Fruit fly (Drosophila melanogaster) whole organism, prepupa: ENCODE data around the gene ZC3H3.

ENCODE experiments used
- Blimp-1 ChIP-seq: fragments of 200-800 bp; sonication (Bioruptor generic); optimal IDR thresholded peaks from 3 replicates; lab custom pipeline; 2017; ENCODE audit warnings: missing biosample characterization, missing genetic modification characterization, mild to moderate bottlenecking, moderate library complexity, missing genetic modification reagents
- CG10631 ChIP-seq: fragments of 200-800 bp; sonication (Bioruptor generic); optimal IDR thresholded peaks from 2 replicates; lab custom pipeline; 2016; ENCODE audit warnings: missing biosample characterization, missing genetic modification characterization
- CG11294 ChIP-seq: fragments of 200-800 bp; sonication (Bioruptor generic); IDR thresholded peaks from 2 replicates; pipeline ENCODE4 v1.3.6; 2022; ENCODE audit warnings: missing biosample characterization, missing genetic modification characterization
- CG11762 ChIP-seq: fragments of 200-800 bp; sonication (Bioruptor generic); optimal IDR thresholded peaks from 3 replicates; lab custom pipeline; 2016; ENCODE audit warnings: missing biosample characterization, missing genetic modification characterization; ENCODE audit not compliant: insufficient read depth
- CG11902 ChIP-seq: fragments of 200-800 bp; sonication (Bioruptor generic); optimal IDR thresholded peaks from 3 replicates; lab custom pipeline; 2016; ENCODE audit warnings: missing biosample characterization, missing genetic modification characterization
- CG15336 ChIP-seq: fragments of 200-800 bp; sonication (Bioruptor generic); IDR thresholded peaks from 2 replicates; pipeline ENCODE4 v1.3.6; 2022; ENCODE audit warnings: missing biosample characterization, missing genetic modification characterization
- CG1621 ChIP-seq: fragments of 200-800 bp; sonication (Bioruptor generic); optimal IDR thresholded peaks from 3 replicates; lab custom pipeline; 2018; ENCODE audit warnings: missing biosample characterization, mild to moderate bottlenecking, missing genetic modification characterization
- CG3032 ChIP-seq: fragments of 200-800 bp; optimal IDR thresholded peaks from 2 replicates; lab custom pipeline; 2019; ENCODE audit warnings: missing biosample characterization, mild to moderate bottlenecking, missing genetic modification characterization, moderate library complexity
- CG31627 ChIP-seq: fragments of 200-800 bp; sonication (Bioruptor generic); optimal IDR thresholded peaks from 3 replicates; lab custom pipeline; 2016; ENCODE audit warnings: missing biosample characterization, missing genetic modification characterization
- CG32006 ChIP-seq: fragments of 200-800 bp; sonication (Bioruptor generic); optimal IDR thresholded peaks from 3 replicates; lab custom pipeline; 2017; ENCODE audit warnings: missing biosample characterization, mild to moderate bottlenecking, missing genetic modification characterization
- CG34406 ChIP-seq: fragments of 200-800 bp; sonication (Bioruptor generic); optimal IDR thresholded peaks from 3 replicates; lab custom pipeline; 2016; ENCODE audit warnings: missing biosample characterization, missing genetic modification characterization
- CG3919 ChIP-seq: fragments of 200-800 bp; sonication (Bioruptor generic); optimal IDR thresholded peaks from 3 replicates; lab custom pipeline; 2016; ENCODE audit warnings: missing biosample characterization, missing genetic modification characterization
- CG4318 ChIP-seq: fragments of 200-800 bp; sonication (Bioruptor generic); optimal IDR thresholded peaks from 3 replicates; lab custom pipeline; 2017; ENCODE audit warnings: missing biosample characterization, mild to moderate bottlenecking, missing genetic modification characterization
- CG6163 ChIP-seq: fragments of 200-800 bp; sonication (Bioruptor generic); IDR thresholded peaks from 3 replicates; pipeline ENCODE4 v1.3.6; 2022; ENCODE audit warnings: missing biosample characterization, missing genetic modification characterization
- CG6276 ChIP-seq: fragments of 200-800 bp; sonication (Bioruptor generic); optimal IDR thresholded peaks from 2 replicates; lab custom pipeline; 2017; ENCODE audit warnings: missing biosample characterization, mild to moderate bottlenecking, missing genetic modification characterization
- CG6792 ChIP-seq: fragments of 200-800 bp; sonication (Bioruptor generic); optimal IDR thresholded peaks from 3 replicates; lab custom pipeline; 2016; ENCODE audit warnings: missing biosample characterization, missing genetic modification characterization
- CG6808 ChIP-seq: fragments of 200-800 bp; sonication (Bioruptor generic); optimal IDR thresholded peaks from 3 replicates; lab custom pipeline; 2017; ENCODE audit warnings: missing biosample characterization, missing genetic modification characterization, mild to moderate bottlenecking, moderate library complexity, missing genetic modification reagents
- CG6854 ChIP-seq: fragments of 200-800 bp; sonication (Bioruptor generic); optimal IDR thresholded peaks from 2 replicates; lab custom pipeline; 2017; ENCODE audit warnings: missing biosample characterization, mild to moderate bottlenecking, missing genetic modification characterization
- CG8119 ChIP-seq: fragments of 200-800 bp; sonication (Bioruptor generic); IDR thresholded peaks from 3 replicates; pipeline ENCODE4 v1.3.6; 2022; ENCODE audit warnings: missing biosample characterization, missing genetic modification characterization
- CG8319 ChIP-seq: fragments of 200-800 bp; sonication (Bioruptor generic); optimal IDR thresholded peaks from 3 replicates; lab custom pipeline; 2016; ENCODE audit warnings: missing biosample characterization, missing genetic modification characterization
- CG9139 ChIP-seq: fragments of 200-800 bp; sonication (Bioruptor generic); optimal IDR thresholded peaks from 3 replicates; lab custom pipeline; 2017; ENCODE audit warnings: missing biosample characterization, mild to moderate bottlenecking, missing genetic modification characterization
- Eip78C ChIP-seq: fragments of 200-800 bp; sonication (Bioruptor generic); peaks from one replicate; lab custom pipeline; 2016; ENCODE audit warnings: missing biosample characterization, missing genetic modification characterization
- Ets21C ChIP-seq: fragments of 200-800 bp; sonication (Bioruptor generic); optimal IDR thresholded peaks from 3 replicates; lab custom pipeline; 2016; ENCODE audit warnings: missing biosample characterization, missing genetic modification characterization
- Ets96B ChIP-seq: fragments of 200-800 bp; optimal IDR thresholded peaks from 2 replicates; lab custom pipeline; 2019; ENCODE audit warnings: missing biosample characterization, mild to moderate bottlenecking, missing genetic modification characterization, moderate library complexity
- Gug ChIP-seq: fragments of 200-800 bp; sonication (Bioruptor generic); IDR thresholded peaks from 2 replicates; pipeline ENCODE4 v1.3.6; 2022; ENCODE audit warnings: missing biosample characterization, missing genetic modification characterization
- Hr38 ChIP-seq: sonication (Bioruptor generic); optimal IDR thresholded peaks from 2 replicates; lab custom pipeline; 2016; ENCODE audit warnings: missing biosample characterization, missing genetic modification characterization
- Hr39 ChIP-seq: fragments of 200-800 bp; sonication (Bioruptor generic); optimal IDR thresholded peaks from 2 replicates; lab custom pipeline; 2016; ENCODE audit warnings: missing biosample characterization, missing genetic modification characterization
- Hr4 ChIP-seq: fragments of 200-800 bp; sonication (Bioruptor generic); optimal IDR thresholded peaks from 3 replicates; lab custom pipeline; 2016; ENCODE audit warnings: missing biosample characterization, missing genetic modification characterization
- Lpt ChIP-seq: fragments of 200-800 bp; sonication (Bioruptor generic); optimal IDR thresholded peaks from 3 replicates; lab custom pipeline; 2016; ENCODE audit warnings: missing biosample characterization, missing genetic modification characterization
- OdsH ChIP-seq: fragments of 200-800 bp; sonication (Bioruptor generic); optimal IDR thresholded peaks from 3 replicates; lab custom pipeline; 2016; ENCODE audit warnings: missing biosample characterization, missing genetic modification characterization
- Smox ChIP-seq: fragments of 200-800 bp; sonication (Bioruptor generic); optimal IDR thresholded peaks from 3 replicates; lab custom pipeline; 2016; ENCODE audit warnings: missing biosample characterization, missing genetic modification characterization
- Sox102F ChIP-seq: fragments of 200-800 bp; sonication (Bioruptor generic); optimal IDR thresholded peaks from 2 replicates; lab custom pipeline; 2016; ENCODE audit warnings: missing biosample characterization, mild to moderate bottlenecking, missing genetic modification characterization
- Sox14 ChIP-seq: fragments of 200-800 bp; sonication (Bioruptor generic); optimal IDR thresholded peaks from 3 replicates; lab custom pipeline; 2016; ENCODE audit warnings: missing biosample characterization, missing genetic modification characterization
- Sox15 ChIP-seq: fragments of 200-800 bp; sonication (Bioruptor generic); optimal IDR thresholded peaks from 3 replicates; lab custom pipeline; 2016; ENCODE audit warnings: missing biosample characterization, missing genetic modification characterization
- achi ChIP-seq: fragments of 200-800 bp; sonication (Bioruptor generic); optimal IDR thresholded peaks from 3 replicates; lab custom pipeline; 2016; ENCODE audit warnings: missing biosample characterization, missing genetic modification characterization
- acj6 ChIP-seq: fragments of 200-800 bp; sonication (Bioruptor generic); optimal IDR thresholded peaks from 3 replicates; lab custom pipeline; 2016; ENCODE audit warnings: missing biosample characterization, missing genetic modification characterization
- dac ChIP-seq: fragments of 200-800 bp; sonication (Bioruptor generic); optimal IDR thresholded peaks from 2 replicates; lab custom pipeline; 2017; ENCODE audit warnings: missing biosample characterization, mild to moderate bottlenecking, missing genetic modification characterization
- eg ChIP-seq: fragments of 200-800 bp; sonication (Bioruptor generic); IDR thresholded peaks from 3 replicates; pipeline ENCODE4 v1.3.6; 2022; ENCODE audit warnings: missing biosample characterization, missing genetic modification characterization
- esn ChIP-seq: fragments of 200-800 bp; sonication (Bioruptor generic); optimal IDR thresholded peaks from 2 replicates; lab custom pipeline; 2016; ENCODE audit warnings: missing biosample characterization, mild to moderate bottlenecking, missing genetic modification characterization, moderate library complexity
- fd59A ChIP-seq: fragments of 200-800 bp; sonication (Bioruptor generic); optimal IDR thresholded peaks from 2 replicates; lab custom pipeline; 2017; ENCODE audit warnings: missing biosample characterization, mild to moderate bottlenecking, missing genetic modification characterization, missing genetic modification reagents
- fd85E ChIP-seq: fragments of 200-800 bp; sonication (Bioruptor generic); optimal IDR thresholded peaks from 3 replicates; lab custom pipeline; 2016; ENCODE audit warnings: missing biosample characterization, missing genetic modification characterization
- fkh ChIP-seq: fragments of 200-800 bp; sonication (Bioruptor generic); optimal IDR thresholded peaks from 3 replicates; lab custom pipeline; 2017; ENCODE audit warnings: missing biosample characterization, mild to moderate bottlenecking, missing genetic modification characterization, moderate library complexity
- lz ChIP-seq: fragments of 200-800 bp; sonication (Bioruptor generic); optimal IDR thresholded peaks from 3 replicates; lab custom pipeline; 2016; ENCODE audit warnings: missing biosample characterization, missing genetic modification characterization
- net ChIP-seq: fragments of 200-800 bp; sonication (Bioruptor generic); optimal IDR thresholded peaks from 3 replicates; lab custom pipeline; 2016; ENCODE audit warnings: missing biosample characterization, missing genetic modification characterization
- pdm3 ChIP-seq: fragments of 200-800 bp; sonication (Bioruptor generic); optimal IDR thresholded peaks from 3 replicates; lab custom pipeline; 2016; ENCODE audit warnings: missing biosample characterization, missing genetic modification characterization
- salr ChIP-seq, 2 experiments: fragments of 200-800 bp; sonication (Bioruptor generic); optimal IDR thresholded peaks; 3 replicates each; lab custom pipeline; 2016 to 2018; ENCODE audit warnings: missing biosample characterization in 2 of 2, missing genetic modification characterization in 2 of 2, mild to moderate bottlenecking in 1 of 2
- spab ChIP-seq: fragments of 200-800 bp; sonication (Bioruptor generic); optimal IDR thresholded peaks from 2 replicates; lab custom pipeline; 2017; ENCODE audit warnings: missing biosample characterization, mild to moderate bottlenecking, missing genetic modification characterization, missing genetic modification reagents
- ss ChIP-seq, 2 experiments: fragments of 200-800 bp; sonication (Bioruptor generic); optimal IDR thresholded peaks; 2 replicates in 1 of 2; 3 replicates in 1 of 2; lab custom pipeline; 2017 to 2018; ENCODE audit warnings: mild to moderate bottlenecking in 2 of 2, missing biosample characterization in 2 of 2, missing genetic modification characterization in 2 of 2, moderate library complexity in 1 of 2
- svp ChIP-seq: fragments of 200-800 bp; sonication (Bioruptor generic); peaks from one replicate; lab custom pipeline; 2016; ENCODE audit warnings: missing biosample characterization, missing genetic modification characterization
- topi ChIP-seq: fragments of 200-800 bp; sonication (Bioruptor generic); optimal IDR thresholded peaks from 3 replicates; lab custom pipeline; 2016; ENCODE audit warnings: missing biosample characterization, missing genetic modification characterization
- vri ChIP-seq: fragments of 200-800 bp; sonication (Bioruptor generic); optimal IDR thresholded peaks from 3 replicates; lab custom pipeline; 2016; ENCODE audit warnings: missing biosample characterization, mild to moderate bottlenecking, missing genetic modification characterization

The ZC3H3 gene

DNA sequence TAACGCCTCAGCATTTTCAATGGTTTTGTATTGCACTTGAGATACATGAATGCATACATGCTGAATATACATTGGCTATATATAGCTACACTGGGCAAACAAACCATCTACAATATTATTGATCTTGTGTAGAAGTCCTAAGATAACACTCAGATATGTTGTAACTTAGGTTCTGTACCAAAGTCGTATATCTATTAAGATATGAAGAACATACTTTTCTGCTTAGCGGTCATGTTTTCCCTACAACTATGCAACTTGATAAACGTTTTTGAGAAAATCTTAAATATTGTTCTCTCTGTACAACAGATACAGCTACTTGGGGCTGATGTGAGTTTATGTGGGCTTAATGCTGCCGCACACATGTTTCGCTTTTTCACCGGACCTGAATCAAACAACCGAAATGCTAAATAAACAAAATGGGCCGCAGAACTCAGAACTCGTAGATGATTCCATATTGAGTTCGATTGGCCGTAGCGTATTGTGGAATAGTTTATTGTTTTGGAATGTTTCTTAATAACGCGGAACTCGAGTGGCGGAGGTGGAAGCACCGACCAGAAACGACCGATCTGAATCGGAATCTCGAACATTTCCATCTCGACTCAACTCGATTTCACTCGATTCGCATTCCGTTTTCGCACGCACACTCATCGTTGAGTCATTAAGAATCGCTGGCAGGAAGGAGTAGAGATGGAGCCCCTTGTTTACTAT, 39.8 kb upstream of the ZC3H3 start:
- TF ChIP-seq lz (no peak), dac (GFP tag; lab: Kevin White, UChicago) (peak; percentile 17), CG4318 (no peak), CG6163 (GFP tag; lab: Robert Waterston, UW) (peak; percentile 75), eg (GFP tag; lab: Robert Waterston, UW) (peak; percentile 66; the same call in 2 of the 3 replicates), OdsH (peak; percentile 38), Sox102F (GFP tag; lab: Kevin White, UChicago) (no peak), Ets21C (GFP tag; lab: Kevin White, UChicago) (no peak), CG31627 (GFP tag; lab: Kevin White, UChicago) (no peak), acj6 (GFP tag; lab: Kevin White, UChicago) (peak; percentile 48), spab (GFP tag; lab: Kevin White, UChicago) (peak; percentile 35), ss (GFP tag; optimal IDR thresholded peaks at IDR 0.05; lab: Kevin White, UChicago) (peak in 1 of 2 experiments; percentile 62), achi (GFP tag; lab: Kevin White, UChicago) (peak; percentile 40), Hr4 (peak; percentile 53), Ets96B (tag; lab: Kevin White, UChicago) (peak; percentile 62), CG11762 (GFP tag; lab: Kevin White, UChicago) (no peak), esn (GFP tag; lab: Kevin White, UChicago) (peak; percentile 26), topi (GFP tag; lab: Kevin White, UChicago) (no peak), CG11902 (GFP tag; lab: Kevin White, UChicago) (no peak), CG3032 (peak; percentile 61), net (peak; percentile 45), fd85E (GFP tag; lab: Kevin White, UChicago) (no peak), Hr38 (GFP tag; lab: Kevin White, UChicago) (no peak), CG6792 (GFP tag; lab: Kevin White, UChicago) (peak; percentile 22), Sox15 (no peak), pdm3 (GFP tag; lab: Kevin White, UChicago) (peak; percentile 55), Lpt (GFP tag; lab: Kevin White, UChicago) (no peak), fd59A (GFP tag; lab: Kevin White, UChicago) (peak; percentile 53), Smox (GFP tag; lab: Kevin White, UChicago) (no peak), CG15336 (GFP tag; lab: Robert Waterston, UW) (peak; percentile 80), CG11294 (GFP tag; lab: Robert Waterston, UW) (0 out of 2 replicates have a peak, but pooled peaks have one; percentile 37), CG34406 (GFP tag; lab: Kevin White, UChicago) (peak; percentile 20), Blimp-1 (no peak), CG8319 (GFP tag; lab: Kevin White, UChicago) (no peak), Eip78C (GFP tag; lab: Kevin White, UChicago) (peak; percentile 91), CG6808 (peak; percentile 63), CG6854 (GFP tag; lab: Kevin White, UChicago) (no peak), CG3919 (peak; percentile 29), Gug (GFP tag; lab: Robert Waterston, UW) (0 out of 2 replicates have a peak, but pooled peaks have one; percentile 60), salr (GFP tag; optimal IDR thresholded peaks at IDR 0.05; lab: Kevin White, UChicago) (peak; percentile 10 to 45), Hr39 (no peak), CG6276 (peak; percentile 12), Sox14 (GFP tag; lab: Kevin White, UChicago) (peak; percentile 47), vri (GFP tag; lab: Kevin White, UChicago) (no peak), CG32006 (GFP tag; lab: Kevin White, UChicago) (peak; percentile 58), CG10631 (GFP tag; lab: Kevin White, UChicago) (peak; percentile 45), CG1621 (tag; lab: Kevin White, UChicago) (peak; percentile 31), fkh (GFP tag; lab: Kevin White, UChicago) (peak; percentile 38), CG9139 (GFP tag; lab: Kevin White, UChicago) (no peak), svp (GFP tag; lab: Kevin White, UChicago) (no peak), CG8119 (peak; percentile 43; the same call in 1 of the 3 replicates)
